Fruit fly (Drosophila melanogaster) whole organism, pupa: Measurements from ENCODE around the gene CG5892.

Source experiments
- CG10348 ChIP-seq: fragments of 200-800 bp; sonication (Bioruptor generic); IDR thresholded peaks from 2 replicates; pipeline ENCODE4 v1.3.6; 2022; ENCODE audit warnings: missing biosample characterization, missing genetic modification characterization
- CG12605 ChIP-seq: fragments of 200-800 bp; sonication (Bioruptor generic); IDR thresholded peaks from 2 replicates; pipeline ENCODE4 v1.3.6; 2022; ENCODE audit warnings: missing biosample characterization, missing genetic modification characterization
- CG13204 ChIP-seq: fragments of 200-800 bp; sonication (Bioruptor generic); optimal IDR thresholded peaks from 2 replicates; lab custom pipeline; 2018; ENCODE audit warnings: missing biosample characterization, mild to moderate bottlenecking, missing genetic modification characterization, moderate library complexity
- CG14655 ChIP-seq: fragments of 200-800 bp; sonication (Bioruptor generic); optimal IDR thresholded peaks from 3 replicates; lab custom pipeline; 2017; ENCODE audit warnings: mild to moderate bottlenecking, missing biosample characterization, missing genetic modification reagents, missing genetic modification characterization
- CG15710 ChIP-seq: fragments of 200-800 bp; sonication (Bioruptor generic); optimal IDR thresholded peaks from 2 replicates; lab custom pipeline; 2018; ENCODE audit warnings: missing biosample characterization, mild to moderate bottlenecking, missing genetic modification characterization, moderate library complexity
- CG17806 ChIP-seq: fragments of 200-800 bp; sonication (Bioruptor generic); optimal IDR thresholded peaks from 2 replicates; lab custom pipeline; 2018; ENCODE audit warnings: missing biosample characterization, mild to moderate bottlenecking, missing genetic modification characterization, moderate library complexity
- CG32121 ChIP-seq: fragments of 200-800 bp; sonication (Bioruptor generic); IDR thresholded peaks from 2 replicates; pipeline ENCODE4 v1.3.6; 2022; ENCODE audit warnings: missing biosample characterization, missing genetic modification characterization
- CG34367 ChIP-seq: fragments of 200-800 bp; sonication (Bioruptor generic); optimal IDR thresholded peaks from 2 replicates; lab custom pipeline; 2018; ENCODE audit warnings: missing biosample characterization, mild to moderate bottlenecking, missing genetic modification characterization
- CG4496 ChIP-seq: fragments of 200-800 bp; sonication (Bioruptor generic); IDR thresholded peaks from 3 replicates; pipeline ENCODE4 v1.3.6; 2022; ENCODE audit warnings: missing biosample characterization, missing genetic modification characterization
- CG8159 ChIP-seq: fragments of 200-800 bp; sonication (Bioruptor generic); optimal IDR thresholded peaks from 3 replicates; lab custom pipeline; 2018; ENCODE audit warnings: missing biosample characterization, mild to moderate bottlenecking, missing genetic modification characterization, moderate library complexity
- CG8301 ChIP-seq: fragments of 200-800 bp; sonication (Bioruptor generic); optimal IDR thresholded peaks from 2 replicates; lab custom pipeline; 2018; ENCODE audit warnings: missing biosample characterization, mild to moderate bottlenecking, missing genetic modification characterization
- CG9948 ChIP-seq: fragments of 200-800 bp; sonication (Bioruptor generic); optimal IDR thresholded peaks from 2 replicates; lab custom pipeline; 2018; ENCODE audit warnings: missing biosample characterization, mild to moderate bottlenecking, missing genetic modification characterization, moderate library complexity
- D1 ChIP-seq: fragments of 200-800 bp; sonication (Bioruptor generic); optimal IDR thresholded peaks from 2 replicates; lab custom pipeline; 2018; ENCODE audit warnings: missing biosample characterization, mild to moderate bottlenecking, missing genetic modification characterization, moderate library complexity
- EcR ChIP-seq: fragments of 200-800 bp; sonication (Bioruptor generic); optimal IDR thresholded peaks from 3 replicates; lab custom pipeline; 2019; ENCODE audit warnings: missing biosample characterization, missing genetic modification characterization, mild to moderate bottlenecking, moderate library complexity, missing genetic modification reagents
- Ets98B ChIP-seq: fragments of 200-800 bp; sonication (Bioruptor generic); IDR thresholded peaks from 2 replicates; pipeline ENCODE4 v1.3.6; 2022; ENCODE audit warnings: missing biosample characterization, missing genetic modification characterization
- Pif1A ChIP-seq: fragments of 200-800 bp; sonication (Bioruptor generic); optimal IDR thresholded peaks from 3 replicates; lab custom pipeline; 2016; ENCODE audit warnings: missing biosample characterization, missing genetic modification characterization
- Pif1B ChIP-seq: fragments of 200-800 bp; sonication (Bioruptor generic); optimal IDR thresholded peaks from 3 replicates; lab custom pipeline; 2016; ENCODE audit warnings: missing biosample characterization, missing genetic modification characterization
- Snoo ChIP-seq: fragments of 200-800 bp; sonication (Bioruptor generic); optimal IDR thresholded peaks from 3 replicates; lab custom pipeline; 2017; ENCODE audit warnings: missing biosample characterization, mild to moderate bottlenecking, missing genetic modification characterization, inconsistent platforms
- fd96Ca ChIP-seq: fragments of 200-800 bp; sonication (Bioruptor generic); IDR thresholded peaks from 3 replicates; pipeline ENCODE4 v1.3.6; 2022; ENCODE audit warnings: missing biosample characterization, missing genetic modification characterization
- gl ChIP-seq: fragments of 200-800 bp; sonication (Bioruptor generic); optimal IDR thresholded peaks from 2 replicates; lab custom pipeline; 2018; ENCODE audit warnings: missing biosample characterization, mild to moderate bottlenecking, missing genetic modification characterization
- rn ChIP-seq: fragments of 200-800 bp; sonication (Bioruptor generic); IDR thresholded peaks from 2 replicates; pipeline ENCODE4 v1.3.6; 2022; ENCODE audit warnings: missing biosample characterization, missing genetic modification characterization

CG5892 gene

DNA sequence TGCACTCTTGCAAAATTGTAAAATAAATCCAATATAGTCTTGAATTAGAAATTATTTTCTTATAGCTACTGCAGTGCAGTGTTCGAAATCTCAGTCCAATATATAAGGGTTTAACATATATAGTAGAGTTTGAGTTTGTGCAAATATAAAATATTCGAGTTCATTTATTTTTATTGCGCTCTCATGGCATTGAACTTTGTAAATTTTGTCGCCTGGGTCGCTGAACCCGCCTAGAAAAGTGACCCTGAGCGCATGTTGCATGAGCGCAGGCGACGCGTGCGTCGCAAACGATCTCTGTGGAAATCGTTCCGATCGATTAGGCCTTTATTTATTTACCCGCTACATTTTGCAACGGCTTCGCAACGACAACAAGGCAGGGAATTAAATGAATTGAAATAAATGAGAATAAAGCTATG is 42.5 kb upstream of the CG5892 start:
- TF ChIP-seq D1: no peak
- peak; percentile 66 for TF ChIP-seq Pif1A (GFP tag; lab: Kevin White, UChicago)
- TF ChIP-seq rn: 0 out of 2 replicates have a peak, but pooled peaks have one; percentile 24
- peak; percentile 53 for TF ChIP-seq Ets98B (GFP tag; lab: Robert Waterston, UW)
- TF ChIP-seq CG13204 (GFP tag; lab: Kevin White, UChicago): no peak
- TF ChIP-seq CG32121 (GFP tag; lab: Robert Waterston, UW): peak; percentile 57
- peak; percentile 14 for TF ChIP-seq Snoo (tag; lab: Kevin White, UChicago)
- TF ChIP-seq CG4496 (GFP tag; lab: Robert Waterston, UW): peak; percentile 50; the same call in 1 of the 3 replicates
- peak; percentile 65 for TF ChIP-seq CG9948 (tag; lab: Kevin White, UChicago)
- TF ChIP-seq CG34367: peak; percentile 57
- peak; percentile 78 for TF ChIP-seq fd96Ca
- TF ChIP-seq CG15710: peak; percentile 61
- TF ChIP-seq CG17806: peak; percentile 65
- TF ChIP-seq CG8301: peak; percentile 58
- 0 out of 2 replicates have a peak, but pooled peaks have one; percentile 27 for TF ChIP-seq CG10348 (GFP tag; lab: Robert Waterston, UW)
- peak; percentile 67 for TF ChIP-seq CG14655 (GFP tag; lab: Kevin White, UChicago)
- TF ChIP-seq Pif1B (GFP tag; lab: Kevin White, UChicago): peak; percentile 63
- 0 out of 2 replicates have a peak, but pooled peaks have one; percentile 36 for TF ChIP-seq CG12605 (GFP tag; lab: Robert Waterston, UW)
- no peak for TF ChIP-seq gl
- TF ChIP-seq EcR (GFP tag; lab: Kevin White, UChicago): peak; percentile 89
- peak; percentile 70 for TF ChIP-seq CG8159 (tag; lab: Kevin White, UChicago)

DNA sequence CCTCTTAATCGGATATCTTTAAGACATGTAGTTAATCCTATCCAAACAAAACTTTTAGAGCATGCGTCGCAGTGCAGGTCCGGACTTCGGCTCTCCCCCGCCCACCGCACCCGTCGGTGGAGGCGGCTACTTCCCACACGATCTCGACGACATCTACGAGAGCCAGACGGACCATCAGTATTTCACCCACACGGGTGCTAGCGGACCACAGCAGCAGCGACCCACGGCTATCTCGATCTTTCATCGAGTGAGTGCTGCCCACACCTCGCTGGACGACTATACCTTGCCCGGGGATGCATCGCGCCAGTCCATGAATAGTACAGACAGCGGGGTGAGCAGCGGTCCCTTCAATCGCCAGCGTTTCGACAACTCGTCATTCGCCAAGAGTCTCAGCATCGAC is 40.8 kb upstream of the CG5892 start:
- TF ChIP-seq CG4496 (GFP tag; lab: Robert Waterston, UW) (no peak), Pif1A (GFP tag; lab: Kevin White, UChicago) (no peak), CG32121 (GFP tag; lab: Robert Waterston, UW) (no peak), fd96Ca (no peak), CG9948 (tag; lab: Kevin White, UChicago) (no peak), D1 (no peak), rn (no peak), CG10348 (GFP tag; lab: Robert Waterston, UW) (no peak)

DNA sequence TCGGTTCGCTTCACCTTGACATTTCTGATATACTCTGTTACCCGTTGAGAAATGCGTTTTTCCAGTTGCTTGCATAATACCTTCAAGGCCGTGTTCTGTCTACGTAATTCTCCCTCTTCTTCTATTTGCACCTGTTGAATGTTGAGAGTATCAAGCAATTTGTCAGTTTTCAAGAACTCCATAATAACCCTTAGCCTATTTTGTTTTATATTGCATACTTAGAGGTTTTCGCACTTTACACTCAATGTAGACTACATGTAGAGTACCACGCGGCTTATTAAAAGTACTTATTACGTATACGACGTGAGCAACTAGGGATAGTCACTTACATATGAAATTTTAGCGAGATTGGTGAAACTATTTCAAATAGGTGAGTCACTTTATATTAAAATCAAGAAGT is 39.3 kb upstream of the CG5892 start:
- TF ChIP-seq EcR (GFP tag; lab: Kevin White, UChicago) (peak; percentile 17), CG34367 (no peak), CG14655 (GFP tag; lab: Kevin White, UChicago) (peak; percentile 0), CG4496 (GFP tag; lab: Robert Waterston, UW) (peak; percentile 25; the same call in 1 of the 3 replicates)
- TF ChIP-seq, all 21 proteins: peak for 3

DNA sequence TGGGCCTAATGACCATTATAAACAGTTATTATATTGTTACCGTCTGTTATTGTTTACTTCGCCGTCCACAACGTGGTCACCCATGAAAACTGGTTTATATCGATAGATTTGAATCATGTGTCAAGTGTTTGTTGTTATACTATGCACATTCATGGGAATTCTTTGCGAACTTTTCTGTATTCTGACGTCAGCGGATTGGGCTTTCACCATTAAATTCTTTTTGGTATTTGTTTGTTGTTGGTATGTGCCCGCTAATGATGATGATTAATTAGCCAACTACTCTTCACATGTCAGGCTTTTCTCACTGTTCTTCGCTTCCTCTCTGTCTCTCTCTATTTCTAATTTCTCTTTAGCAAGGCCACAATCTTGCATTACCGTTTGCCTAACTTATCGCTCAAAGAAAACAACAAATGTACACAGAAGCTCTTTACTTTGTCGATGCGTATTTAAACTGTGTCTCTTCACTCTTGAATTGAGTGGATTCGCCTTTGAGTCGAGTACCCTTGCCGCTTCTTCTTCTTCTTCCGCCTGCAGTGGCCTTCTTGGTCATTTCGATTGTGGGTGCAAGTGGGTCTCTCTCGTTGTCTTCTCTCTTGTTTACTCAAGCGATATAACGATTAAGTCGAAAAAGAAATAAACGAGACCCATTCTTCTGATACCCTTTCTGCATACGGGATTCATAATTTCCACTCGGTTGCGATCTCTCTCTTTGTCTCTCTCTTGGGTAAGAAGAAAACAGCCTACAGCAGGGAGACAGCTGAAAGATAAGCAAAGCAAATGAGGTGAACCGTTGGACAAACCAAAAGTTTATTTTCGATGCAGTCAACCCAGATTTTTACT is 38.5 kb upstream of the CG5892 start:
- no peak for TF ChIP-seq Snoo (tag; lab: Kevin White, UChicago)
- peak; percentile 44; the same call in 1 of the 2 replicates for TF ChIP-seq Ets98B (GFP tag; lab: Robert Waterston, UW)
- TF ChIP-seq CG12605 (GFP tag; lab: Robert Waterston, UW): peak; percentile 61

dm6 chr3R:21204500-21205167 is 37.8 kb upstream of the CG5892 start:
- TF ChIP-seq CG34367: peak; percentile 90
- peak; percentile 91 for TF ChIP-seq CG4496 (GFP tag; lab: Robert Waterston, UW)
- peak; percentile 91 for TF ChIP-seq CG9948 (tag; lab: Kevin White, UChicago)
- TF ChIP-seq CG10348 (GFP tag; lab: Robert Waterston, UW): peak; percentile 73; the same call in 1 of the 2 replicates
- TF ChIP-seq D1: peak; percentile 92
- peak; percentile 93 for TF ChIP-seq CG32121 (GFP tag; lab: Robert Waterston, UW)
- peak; percentile 92 for TF ChIP-seq CG15710
- TF ChIP-seq Pif1B (GFP tag; lab: Kevin White, UChicago): peak; percentile 90
- TF ChIP-seq Ets98B (GFP tag; lab: Robert Waterston, UW): peak; percentile 91
- TF ChIP-seq CG17806: peak; percentile 92
- TF ChIP-seq rn: peak; percentile 78
- TF ChIP-seq Pif1A (GFP tag; lab: Kevin White, UChicago): peak; percentile 93
- TF ChIP-seq Snoo (tag; lab: Kevin White, UChicago): peak; percentile 65
- peak; percentile 79 for TF ChIP-seq gl
- TF ChIP-seq CG13204 (GFP tag; lab: Kevin White, UChicago): no peak
- peak; percentile 66 for TF ChIP-seq EcR (GFP tag; lab: Kevin White, UChicago)
- TF ChIP-seq CG8159 (tag; lab: Kevin White, UChicago): peak; percentile 98
- TF ChIP-seq CG14655 (GFP tag; lab: Kevin White, UChicago): peak; percentile 97
- TF ChIP-seq CG8301: peak; percentile 97
- peak; percentile 86 for TF ChIP-seq fd96Ca
- TF ChIP-seq CG12605 (GFP tag; lab: Robert Waterston, UW): peak; percentile 73
